Worm (Caenorhabditis elegans): ENCODE data around the gene C08E8.6.

The C08E8.6 gene

DNA sequence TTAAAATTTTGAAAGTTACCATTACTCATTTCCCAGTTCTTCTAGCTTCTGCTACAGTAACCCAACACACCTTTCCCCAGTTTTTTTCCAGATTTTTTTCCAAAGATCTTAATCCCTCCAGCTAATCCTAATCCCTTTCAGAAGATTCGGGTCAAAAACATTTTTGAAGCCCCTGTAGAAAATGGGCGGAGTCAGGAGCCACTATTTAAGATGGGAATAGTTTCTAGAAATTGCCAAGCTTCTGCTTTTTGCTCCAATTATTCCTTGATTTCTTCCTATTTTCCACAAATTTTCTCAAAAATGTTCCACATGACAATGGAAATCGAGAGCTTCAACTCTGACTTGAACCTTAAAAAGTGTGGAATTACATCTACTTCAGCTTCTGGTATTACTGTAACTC, 3.7 kb downstream of the C08E8.6 start, which contains the start of gene C08E8.9:
Gene C08E8.9 (plus strand): TSS at position 301 of the 400 bp plus-strand sequence.
- no peak for TF ChIP-seq mbf-1 (tag; optimal IDR thresholded peaks at IDR 0.05)
- TF ChIP-seq nhr-6 (tag; optimal IDR thresholded peaks at IDR 0.05), result no peak
- TF ChIP-seq crh-2 (tag; optimal IDR thresholded peaks at IDR 0.05), result no peak
- no peak for TF ChIP-seq gmeb-1 (tag; optimal IDR thresholded peaks at IDR 0.05)
- no peak for TF ChIP-seq dmd-4 (tag; optimal IDR thresholded peaks at IDR 0.05)
- no peak for TF ChIP-seq nhr-12 (tag; optimal IDR thresholded peaks at IDR 0.05)
- no peak for TF ChIP-seq F13H6.1 (tag; optimal IDR thresholded peaks at IDR 0.05)
- no peak for TF ChIP-seq nhr-237 (tag; optimal IDR thresholded peaks at IDR 0.05)
- no peak for TF ChIP-seq lin-39 (tag; optimal IDR thresholded peaks at IDR 0.05)
- no peak for TF ChIP-seq lsy-2 (tag; optimal IDR thresholded peaks at IDR 0.05)
- no peak for TF ChIP-seq ceh-16 (tag; optimal IDR thresholded peaks at IDR 0.05)
- no peak for TF ChIP-seq elt-3 (tag; optimal IDR thresholded peaks at IDR 0.05)
- no peak for TF ChIP-seq elt-1 (tag; optimal IDR thresholded peaks at IDR 0.05)
- no peak for TF ChIP-seq ZK546.5 (tag; optimal IDR thresholded peaks at IDR 0.05)
- TF ChIP-seq egl-27 (tag; optimal IDR thresholded peaks at IDR 0.05), result no peak
- TF ChIP-seq nhr-23 (tag; optimal IDR thresholded peaks at IDR 0.05), result no peak
- no peak for TF ChIP-seq R02D3.7 (tag; optimal IDR thresholded peaks at IDR 0.05)
- TF ChIP-seq C34F6.9 (tag; optimal IDR thresholded peaks at IDR 0.05), result no peak

ce11 chrV:18362402-18362801, 5.8 kb downstream of the C08E8.6 start, which contains the start of gene C08E8.1:
TSS of gene C08E8.1 (minus strand) at chrV:18362502.
- no peak for TF ChIP-seq R02D3.7 (tag; optimal IDR thresholded peaks at IDR 0.05)
- no peak for TF ChIP-seq nhr-21 (tag; optimal IDR thresholded peaks at IDR 0.05)
- no peak for TF ChIP-seq ztf-1 (GFP tag; conservative IDR thresholded peaks at IDR 0.05)
- no peak for TF ChIP-seq unc-62 (GFP tag; optimal IDR thresholded peaks at IDR 0.05)
- no peak for TF ChIP-seq aly-2 (tag; optimal IDR thresholded peaks at IDR 0.05)
- TF ChIP-seq alr-1 (tag; optimal IDR thresholded peaks at IDR 0.05), result no peak
- TF ChIP-seq mab-5 (tag; optimal IDR thresholded peaks at IDR 0.05), result no peak
- TF ChIP-seq ceh-82 (tag; optimal IDR thresholded peaks at IDR 0.05), result no peak
- TF ChIP-seq elt-1 (tag; optimal IDR thresholded peaks at IDR 0.05), result no peak

DNA sequence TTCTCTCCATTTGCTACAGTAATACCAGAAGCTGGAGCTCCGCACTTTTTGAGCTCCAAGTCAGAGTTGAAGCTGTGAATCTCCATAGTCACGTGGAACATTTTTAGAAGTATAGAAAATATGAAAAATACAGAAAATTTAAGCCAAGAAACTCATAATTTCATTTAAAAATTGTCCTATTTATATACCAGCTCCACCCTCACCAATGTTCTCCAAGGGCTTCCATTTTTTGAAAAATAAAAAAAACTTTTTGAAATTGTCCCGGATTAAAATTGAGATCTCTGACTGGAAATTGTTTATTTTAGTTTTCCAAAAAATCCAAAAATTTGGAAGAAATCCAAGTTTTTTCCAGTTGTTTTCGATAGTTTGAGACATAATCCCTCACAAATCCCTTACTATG, 8.3 kb downstream of the C08E8.6 start, which contains the start of gene C08E8.5:
Gene C08E8.5 (minus strand): TSS at position 101 of the 400 bp plus-strand sequence.
- TF ChIP-seq egl-27 (tag; optimal IDR thresholded peaks at IDR 0.05), result no peak
- TF ChIP-seq blmp-1 (tag; optimal IDR thresholded peaks at IDR 0.05; ENCODE audit: insufficient read depth), result no peak
- TF ChIP-seq ama-1 (optimal IDR thresholded peaks at IDR 0.05), result no peak
- TF ChIP-seq snpc-4 (tag; optimal IDR thresholded peaks at IDR 0.05), result no peak
- no peak for TF ChIP-seq ztf-11 (tag; optimal IDR thresholded peaks at IDR 0.05)
- TF ChIP-seq zag-1 (tag; optimal IDR thresholded peaks at IDR 0.05), result no peak
- no peak for TF ChIP-seq nhr-23 (tag; optimal IDR thresholded peaks at IDR 0.05)
- no peak for TF ChIP-seq ceh-16 (tag; optimal IDR thresholded peaks at IDR 0.05)
- TF ChIP-seq elt-3 (tag; optimal IDR thresholded peaks at IDR 0.05), result no peak
- TF ChIP-seq sma-3 (GFP tag; optimal IDR thresholded peaks at IDR 0.05), result no peak
- TF ChIP-seq nhr-237 (tag; optimal IDR thresholded peaks at IDR 0.05), result no peak
- no peak for TF ChIP-seq R02D3.7 (tag; optimal IDR thresholded peaks at IDR 0.05)
- no peak for TF ChIP-seq aly-2 (tag; optimal IDR thresholded peaks at IDR 0.05)
- no peak for TF ChIP-seq lsy-2 (tag; optimal IDR thresholded peaks at IDR 0.05)
- no peak for TF ChIP-seq dmd-4 (tag; optimal IDR thresholded peaks at IDR 0.05)
- no peak for TF ChIP-seq skn-1 (tag; optimal IDR thresholded peaks at IDR 0.05)
- TF ChIP-seq peb-1 (tag; optimal IDR thresholded peaks at IDR 0.05), result no peak
- TF ChIP-seq nhr-25 (tag; optimal IDR thresholded peaks at IDR 0.05), result no peak

DNA sequence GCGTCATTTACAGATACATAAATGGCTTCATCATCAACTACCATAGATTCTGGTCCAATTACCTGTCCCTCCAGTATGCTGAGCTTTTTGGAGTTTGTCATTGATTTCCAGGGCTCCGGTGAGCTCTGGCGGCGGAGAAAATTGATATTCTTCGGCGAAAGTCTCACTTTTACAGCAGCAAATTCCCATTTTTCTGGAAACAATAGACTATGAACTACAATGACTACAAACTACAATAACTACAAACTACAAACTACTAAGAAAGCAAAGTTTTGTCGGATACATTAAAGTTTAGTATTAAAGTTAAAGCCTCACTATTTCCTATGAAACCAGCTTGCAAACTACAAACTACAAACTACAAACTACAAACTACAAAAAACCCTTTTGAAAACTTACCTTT, 12.5 kb downstream of the C08E8.6 start, which contains the start of gene C08E8.2:
Gene C08E8.2 (minus strand): TSS at position 101 of the 400 bp plus-strand sequence.
- no peak for TF ChIP-seq zag-1 (tag; optimal IDR thresholded peaks at IDR 0.05)
- no peak for TF ChIP-seq ztf-4 (tag; optimal IDR thresholded peaks at IDR 0.05)
- TF ChIP-seq sma-3 (GFP tag; optimal IDR thresholded peaks at IDR 0.05), result no peak
- no peak for TF ChIP-seq ama-1 (optimal IDR thresholded peaks at IDR 0.05)
- TF ChIP-seq nhr-237 (tag; optimal IDR thresholded peaks at IDR 0.05), result no peak
- no peak for TF ChIP-seq nhr-6 (tag; optimal IDR thresholded peaks at IDR 0.05)
- no peak for TF ChIP-seq dmd-4 (tag; optimal IDR thresholded peaks at IDR 0.05)
- TF ChIP-seq nhr-23 (tag; optimal IDR thresholded peaks at IDR 0.05), result no peak
- no peak for TF ChIP-seq blmp-1 (tag; optimal IDR thresholded peaks at IDR 0.05; ENCODE audit: insufficient read depth)

DNA sequence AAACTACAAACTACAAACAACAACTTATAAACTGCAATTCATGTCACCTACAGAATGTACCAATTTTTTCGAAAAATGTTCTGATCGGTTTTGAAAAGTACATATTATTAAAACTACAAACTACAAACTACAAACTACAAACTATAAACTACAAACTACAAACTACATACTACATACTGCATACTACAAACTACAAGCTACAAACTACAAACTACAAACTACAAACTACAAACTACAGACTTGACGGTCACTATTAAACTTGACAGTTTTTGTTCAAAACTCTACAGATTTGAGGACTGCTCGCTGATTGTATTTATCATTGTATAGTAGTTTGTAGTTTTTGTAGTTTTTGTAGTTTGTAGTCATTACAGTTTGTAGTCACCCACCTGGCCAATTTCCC, 13.9 kb downstream of the C08E8.6 start:
- TF ChIP-seq fos-1 (tag; optimal IDR thresholded peaks at IDR 0.05) (no peak), mdl-1 (tag; optimal IDR thresholded peaks at IDR 0.05) (no peak), mab-5 (tag; optimal IDR thresholded peaks at IDR 0.05) (no peak), R02D3.7 (tag; optimal IDR thresholded peaks at IDR 0.05) (no peak), nhr-11 (tag; optimal IDR thresholded peaks at IDR 0.05) (no peak), C34F6.9 (tag; optimal IDR thresholded peaks at IDR 0.05) (no peak), nhr-23 (tag; optimal IDR thresholded peaks at IDR 0.05) (no peak), ama-1 (optimal IDR thresholded peaks at IDR 0.05) (no peak), unc-62 (GFP tag; optimal IDR thresholded peaks at IDR 0.05) (no peak), aly-2 (tag; optimal IDR thresholded peaks at IDR 0.05) (no peak), zag-1 (tag; optimal IDR thresholded peaks at IDR 0.05) (no peak), skn-1 (tag; optimal IDR thresholded peaks at IDR 0.05) (no peak), lin-13 (GFP tag; optimal IDR thresholded peaks at IDR 0.05) (no peak), nhr-10 (tag; optimal IDR thresholded peaks at IDR 0.05) (no peak), lin-39 (tag; optimal IDR thresholded peaks at IDR 0.05) (no peak), sma-9 (GFP tag; optimal IDR thresholded peaks at IDR 0.05) (no peak), sma-9 (tag; optimal IDR thresholded peaks at IDR 0.05) (no peak), ceh-82 (tag; optimal IDR thresholded peaks at IDR 0.05) (no peak), ztf-11 (tag; optimal IDR thresholded peaks at IDR 0.05) (no peak), nhr-25 (tag; optimal IDR thresholded peaks at IDR 0.05) (no peak), blmp-1 (tag; optimal IDR thresholded peaks at IDR 0.05; ENCODE audit: insufficient read depth) (no peak)

All from whole organism, L2 larva.